ENCODE assay signal across 1 worm cellular context in the genomic region with DNA sequence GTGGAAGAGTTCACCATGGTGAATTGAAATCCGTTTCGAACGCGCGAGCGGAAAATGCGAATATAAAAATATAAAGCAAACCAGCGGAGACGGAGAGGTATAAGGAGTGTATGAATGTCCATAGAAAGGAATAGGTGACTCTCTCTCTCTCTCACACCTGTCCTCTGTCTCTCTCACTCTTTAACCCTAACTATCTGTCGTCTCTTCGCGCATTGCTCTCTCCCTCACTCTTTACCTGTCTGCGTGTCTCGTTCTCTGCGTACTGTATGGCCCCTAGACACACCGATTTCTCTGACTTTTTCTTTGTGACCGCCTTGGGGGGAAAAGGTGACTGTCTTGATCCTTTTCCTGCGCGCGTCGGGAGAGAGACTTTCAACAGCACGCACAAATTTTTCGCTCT.
TF ChIP-seq lines count a peak whose summit lies in the region.

No protein-coding gene starts in this region.

TF ChIP-seq in whole organism, L4 larva, 104 proteins besides CTCF, POLR2A, EP300 and RAD21 (continued from another document):
- TF ChIP-seq cey-2 (tag; optimal IDR thresholded peaks at IDR 0.05; lab: Kevin White, UChicago; ENCODE audit: borderline replicate concordance, insufficient read depth) (no peak), nhr-48 (tag; optimal IDR thresholded peaks at IDR 0.05; lab: Kevin White, UChicago) (peak; percentile 34), mdl-1 (tag; optimal IDR thresholded peaks at IDR 0.05; lab: Kevin White, UChicago) (no peak), duxl-1 (tag; optimal IDR thresholded peaks at IDR 0.05; lab: Kevin White, UChicago; ENCODE audit: poor library complexity) (peak; percentile 34), jun-1 (tag; optimal IDR thresholded peaks at IDR 0.05; lab: Kevin White, UChicago) (no peak), arid-1 (GFP tag; conservative IDR thresholded peaks at IDR 0.05; lab: Robert Waterston, UW) (no peak), hif-1 (tag; optimal IDR thresholded peaks at IDR 0.05; lab: Kevin White, UChicago) (peak in 1 of 2 experiments; percentile 42), madf-9 (GFP tag; conservative IDR thresholded peaks at IDR 0.05; lab: Robert Waterston, UW) (no peak), nhr-42 (GFP tag; IDR thresholded peaks at IDR 0.05; lab: Robert Waterston, UW) (no peak), aha-1 (tag; lab: Kevin White, UChicago) (peak; percentile 68), ztf-11 (tag; optimal IDR thresholded peaks at IDR 0.05; lab: Kevin White, UChicago) (no peak), lin-39 (tag; optimal IDR thresholded peaks at IDR 0.05; lab: Kevin White, UChicago) (no peak), unc-62 (GFP tag; optimal IDR thresholded peaks at IDR 0.05 in 1 of 2; lab: Kevin White, UChicago) (peak in 1 of 2 experiments; percentile 51), unc-62 (tag; optimal IDR thresholded peaks at IDR 0.05; lab: Kevin White, UChicago) (no peak), skn-1 (tag; optimal IDR thresholded peaks at IDR 0.05; lab: Kevin White, UChicago) (no peak), Y48G9A.11 (GFP tag; IDR thresholded peaks at IDR 0.05; lab: Robert Waterston, UW) (no peak), ces-1 (GFP tag; optimal IDR thresholded peaks at IDR 0.05; lab: Kevin White, UChicago) (no peak), snpc-1.2 (GFP tag; IDR thresholded peaks at IDR 0.05; lab: Robert Waterston, UW) (no peak), nhr-76 (tag; optimal IDR thresholded peaks at IDR 0.05; lab: Kevin White, UChicago) (no peak), ceh-62 (tag; optimal IDR thresholded peaks at IDR 0.05; lab: Kevin White, UChicago) (no peak), hlh-11 (tag; optimal IDR thresholded peaks at IDR 0.05; lab: Kevin White, UChicago) (peak; percentile 83), zfp-2 (tag; optimal IDR thresholded peaks at IDR 0.05; lab: Kevin White, UChicago) (no peak), mxl-3 (GFP tag; optimal IDR thresholded peaks at IDR 0.05; lab: Kevin White, UChicago) (peak; percentile 84), ztf-7 (tag; optimal IDR thresholded peaks at IDR 0.05; lab: Kevin White, UChicago) (peak; percentile 13), nhr-41 (GFP tag; IDR thresholded peaks at IDR 0.05; lab: Robert Waterston, UW) (no peak), ceh-44 (GFP tag; IDR thresholded peaks at IDR 0.05; lab: Robert Waterston, UW) (no peak)
